Worm (Caenorhabditis elegans) whole organism, L3 larva: Measurements from ENCODE around the gene ttr-17.

Experiments
- ZK546.5 ChIP-seq: sonication (generic microtip); optimal IDR thresholded peaks from 2 replicates; lab custom pipeline; 2017; ENCODE audit warnings: missing biosample characterization, missing genetic modification characterization
- aly-2 ChIP-seq: fragments of 150-350 bp; optimal IDR thresholded peaks from 2 replicates; lab custom pipeline; 2014; ENCODE audit warnings: missing biosample characterization, missing genetic modification characterization
- ama-1 ChIP-seq: fragments of 150-350 bp; optimal IDR thresholded peaks from 2 replicates; lab custom pipeline; 2018
- ceh-16 ChIP-seq: sonication (generic microtip); optimal IDR thresholded peaks from 2 replicates; lab custom pipeline; 2017; ENCODE audit warnings: missing biosample characterization, missing genetic modification characterization
- ceh-28 ChIP-seq: fragments of 150-350 bp; optimal IDR thresholded peaks from 2 replicates; lab custom pipeline; 2014; ENCODE audit warnings: missing biosample characterization, missing genetic modification reagents, missing genetic modification characterization
- ceh-82 ChIP-seq: fragments of 150-350 bp; optimal IDR thresholded peaks from 2 replicates; lab custom pipeline; 2014; ENCODE audit warnings: missing biosample characterization, missing genetic modification characterization
- ceh-9 ChIP-seq: sonication (generic microtip); optimal IDR thresholded peaks from 2 replicates; lab custom pipeline; 2018; ENCODE audit warnings: missing biosample characterization, missing genetic modification characterization
- daf-12 ChIP-seq: fragments of 150-350 bp; optimal IDR thresholded peaks from 2 replicates; lab custom pipeline; 2014; ENCODE audit warnings: missing biosample characterization, missing genetic modification reagents, missing genetic modification characterization
- egl-27 ChIP-seq: sonication (generic microtip); optimal IDR thresholded peaks from 4 replicates; lab custom pipeline; 2017; ENCODE audit warnings: missing biosample characterization, missing genetic modification reagents, missing genetic modification characterization
- egl-5 ChIP-seq: fragments of 150-350 bp; optimal IDR thresholded peaks from 2 replicates; lab custom pipeline; 2017; ENCODE audit warnings: missing biosample characterization, missing genetic modification reagents, missing genetic modification characterization, inconsistent platforms
- elt-1 ChIP-seq: fragments of 150-350 bp; optimal IDR thresholded peaks from 2 replicates; lab custom pipeline; 2014; ENCODE audit warnings: missing biosample characterization, missing genetic modification characterization
- elt-2 ChIP-seq: sonication (generic microtip); optimal IDR thresholded peaks from 2 replicates; lab custom pipeline; 2016; ENCODE audit warnings: missing genetic modification reagents, mild to moderate bottlenecking, missing genetic modification characterization, missing compliant biosample characterization
- elt-3 ChIP-seq, 3 experiments: fragments of 150-350 bp in 1 of 3; sonication (generic microtip) in 2 of 3; optimal IDR thresholded peaks; 2 replicates in 2 of 3; 4 replicates in 1 of 3; lab custom pipeline; 2014 to 2017; ENCODE audit warnings: missing biosample characterization in 3 of 3, missing genetic modification characterization in 3 of 3
- eor-1 ChIP-seq, 2 experiments: fragments of 150-350 bp; optimal IDR thresholded peaks; 2 replicates each; lab custom pipeline; 2014 to 2018; ENCODE audit warnings: missing biosample characterization in 2 of 2, missing genetic modification characterization in 2 of 2
- fkh-10 ChIP-seq: sonication (generic microtip); optimal IDR thresholded peaks from 2 replicates; lab custom pipeline; 2017; ENCODE audit warnings: missing biosample characterization, missing genetic modification reagents, missing genetic modification characterization
- fkh-2 ChIP-seq: fragments of 150-350 bp; optimal IDR thresholded peaks from 2 replicates; lab custom pipeline; 2014; ENCODE audit warnings: missing biosample characterization, missing genetic modification reagents, missing genetic modification characterization
- fos-1 ChIP-seq: fragments of 150-350 bp; optimal IDR thresholded peaks from 2 replicates; lab custom pipeline; 2014; ENCODE audit warnings: missing biosample characterization, missing genetic modification characterization
- hmg-11 ChIP-seq: sonication (generic microtip); optimal IDR thresholded peaks from 2 replicates; lab custom pipeline; 2016; ENCODE audit warnings: missing genetic modification characterization, missing compliant biosample characterization
- jun-1 ChIP-seq: fragments of 150-350 bp; optimal IDR thresholded peaks from 2 replicates; lab custom pipeline; 2014; ENCODE audit warnings: missing biosample characterization, missing genetic modification reagents, missing genetic modification characterization
- lin-15B ChIP-seq: fragments of 150-350 bp; optimal IDR thresholded peaks from 2 replicates; lab custom pipeline; 2014; ENCODE audit warnings: missing biosample characterization, missing genetic modification characterization
- lin-39 ChIP-seq: fragments of 150-350 bp; optimal IDR thresholded peaks from 2 replicates; lab custom pipeline; 2018; ENCODE audit warnings: missing biosample characterization, missing genetic modification reagents, missing genetic modification characterization
- lsy-12 ChIP-seq: sonication (generic microtip); optimal IDR thresholded peaks from 2 replicates; lab custom pipeline; 2016; ENCODE audit warnings: mild to moderate bottlenecking, missing genetic modification characterization, missing compliant biosample characterization
- mml-1 ChIP-seq: fragments of 150-350 bp; sonication (generic microtip); optimal IDR thresholded peaks from 3 replicates; lab custom pipeline; 2014; ENCODE audit warnings: missing biosample characterization, missing genetic modification characterization
- nfya-1 ChIP-seq: sonication (generic microtip); optimal IDR thresholded peaks from 2 replicates; lab custom pipeline; 2017; ENCODE audit warnings: missing genetic modification characterization, mild to moderate bottlenecking, missing compliant biosample characterization, antibody characterized with exemption, moderate library complexity; ENCODE audit not compliant: insufficient read depth
- nhr-11 ChIP-seq: fragments of 150-350 bp; optimal IDR thresholded peaks from 2 replicates; lab custom pipeline; 2014; ENCODE audit warnings: missing biosample characterization, missing genetic modification characterization
- nhr-12 ChIP-seq: fragments of 150-350 bp; optimal IDR thresholded peaks from 2 replicates; lab custom pipeline; 2014; ENCODE audit warnings: missing biosample characterization, missing genetic modification characterization
- nhr-23 ChIP-seq: fragments of 150-350 bp; optimal IDR thresholded peaks from 2 replicates; lab custom pipeline; 2014; ENCODE audit warnings: missing biosample characterization, missing genetic modification reagents, missing genetic modification characterization
- nhr-237 ChIP-seq: fragments of 150-350 bp; optimal IDR thresholded peaks from 2 replicates; lab custom pipeline; 2014; ENCODE audit warnings: missing biosample characterization, missing genetic modification characterization
- nhr-25 ChIP-seq: sonication (generic microtip); optimal IDR thresholded peaks from 2 replicates; lab custom pipeline; 2017; ENCODE audit warnings: missing biosample characterization, missing genetic modification characterization
- nhr-28 ChIP-seq: fragments of 150-350 bp; optimal IDR thresholded peaks from 2 replicates; lab custom pipeline; 2014; ENCODE audit warnings: missing biosample characterization, missing genetic modification characterization
- nhr-43 ChIP-seq: sonication (generic microtip); optimal IDR thresholded peaks from 2 replicates; lab custom pipeline; 2016; ENCODE audit warnings: mild to moderate bottlenecking, missing genetic modification characterization, missing compliant biosample characterization; ENCODE audit not compliant: poor library complexity, severe bottlenecking
- nhr-67 ChIP-seq: fragments of 150-350 bp; optimal IDR thresholded peaks from 2 replicates; lab custom pipeline; 2014; ENCODE audit warnings: missing biosample characterization, missing genetic modification characterization
- nhr-76 ChIP-seq: fragments of 150-350 bp; sonication (generic microtip); optimal IDR thresholded peaks from 5 replicates; lab custom pipeline; 2014; ENCODE audit warnings: missing biosample characterization, missing genetic modification characterization
- nhr-77 ChIP-seq: fragments of 150-350 bp; optimal IDR thresholded peaks from 2 replicates; lab custom pipeline; 2014; ENCODE audit warnings: missing biosample characterization, missing genetic modification characterization
- pha-4 ChIP-seq: fragments of 150-350 bp; optimal IDR thresholded peaks from 2 replicates; lab custom pipeline; 2014; ENCODE audit warnings: missing biosample characterization, missing genetic modification reagents, missing genetic modification characterization
- pqm-1 ChIP-seq: fragments of 150-350 bp; optimal IDR thresholded peaks from 2 replicates; lab custom pipeline; 2017; ENCODE audit warnings: missing biosample characterization, missing genetic modification characterization, inconsistent platforms
- sea-2 ChIP-seq: fragments of 150-350 bp; sonication (generic microtip); optimal IDR thresholded peaks from 4 replicates; lab custom pipeline; 2014; ENCODE audit warnings: missing biosample characterization, missing genetic modification reagents, missing genetic modification characterization
- snpc-4 ChIP-seq: fragments of 150-350 bp; optimal IDR thresholded peaks from 2 replicates; lab custom pipeline; 2014; ENCODE audit warnings: missing biosample characterization, missing genetic modification characterization
- tbx-2 ChIP-seq: sonication (generic microtip); optimal IDR thresholded peaks from 2 replicates; lab custom pipeline; 2016; ENCODE audit warnings: mild to moderate bottlenecking, missing genetic modification characterization, missing compliant biosample characterization
- unc-39 ChIP-seq: sonication (generic microtip); optimal IDR thresholded peaks from 4 replicates; lab custom pipeline; 2017; ENCODE audit warnings: missing biosample characterization, missing genetic modification characterization
- unc-62 ChIP-seq: fragments of 150-350 bp; sonication (generic microtip); optimal IDR thresholded peaks from 4 replicates; lab custom pipeline; 2014; ENCODE audit warnings: missing biosample characterization, missing genetic modification reagents, missing genetic modification characterization
- zag-1 ChIP-seq: fragments of 150-350 bp; optimal IDR thresholded peaks from 2 replicates; lab custom pipeline; 2014; ENCODE audit warnings: missing biosample characterization, missing genetic modification characterization
- ztf-11 ChIP-seq: fragments of 150-350 bp; optimal IDR thresholded peaks from 2 replicates; lab custom pipeline; 2014; ENCODE audit warnings: missing biosample characterization, missing genetic modification characterization

ttr-17 gene

ce11 chrIV:11067003-11067402, at the start of gene ttr-17:
Gene ttr-17 (minus strand): TSS chrIV:11067026.
- TF ChIP-seq nfya-1 (tag; lab: Kevin White, UChicago) (peak; percentile 4), egl-27 (no peak)

- TF ChIP-seq hmg-11 (tag; lab: Kevin White, UChicago) (no peak), elt-2 (tag; lab: Kevin White, UChicago) (no peak), tbx-2 (no peak), aly-2 (tag; lab: Kevin White, UChicago) (no peak), nhr-43 (tag; lab: Kevin White, UChicago) (no peak), ceh-28 (no peak), jun-1 (tag; lab: Kevin White, UChicago) (no peak), nhr-23 (tag; lab: Kevin White, UChicago) (no peak), mml-1 (no peak), egl-5 (no peak), snpc-4 (tag; lab: Kevin White, UChicago) (no peak), fos-1 (tag; lab: Kevin White, UChicago) (no peak), unc-39 (tag; lab: Kevin White, UChicago) (no peak), ceh-82 (tag; lab: Kevin White, UChicago) (no peak)
These were observed 45.8 kb upstream of the ttr-17 start, which contains the start of gene clc-9 for ce11 chrIV:11112641-11113040. Gene clc-9 (plus strand): TSS chrIV:11112941.

ce11 chrIV:11111898-11112297, 45.1 kb upstream of the ttr-17 start:
- TF ChIP-seq nhr-77 (tag; lab: Kevin White, UChicago) (no peak), ceh-9 (tag; lab: Kevin White, UChicago) (no peak), nfya-1 (tag; lab: Kevin White, UChicago) (peak; percentile 24), sea-2 (GFP tag; lab: Kevin White, UChicago) (no peak), pqm-1 (tag; lab: Kevin White, UChicago) (no peak), elt-3 (tag; optimal IDR thresholded peaks at IDR 0.05; lab: Kevin White, UChicago) (no peak), lin-39 (tag; lab: Kevin White, UChicago) (no peak), elt-1 (tag; lab: Kevin White, UChicago) (no peak), egl-5 (peak; percentile 3)

ce11 chrIV:11110995-11111619, 44.3 kb upstream of the ttr-17 start, which contains the start of gene rps-5:
Gene rps-5 (minus strand): TSS chrIV:11111045.
- TF ChIP-seq egl-27: no peak
- peak; percentile 40 for TF ChIP-seq lin-39 (tag; lab: Kevin White, UChicago)
- no peak for TF ChIP-seq egl-5
- TF ChIP-seq nfya-1 (tag; lab: Kevin White, UChicago): peak; percentile 91
- TF ChIP-seq daf-12 (tag; lab: Kevin White, UChicago): no peak
- TF ChIP-seq eor-1 (tag; optimal IDR thresholded peaks at IDR 0.05; lab: Kevin White, UChicago): no peak
- TF ChIP-seq nhr-76 (tag; lab: Kevin White, UChicago): no peak
- no peak for TF ChIP-seq lsy-12 (tag; lab: Kevin White, UChicago)
- TF ChIP-seq nhr-43 (tag; lab: Kevin White, UChicago): no peak
- peak; percentile 39 for TF ChIP-seq nhr-25 (tag; lab: Kevin White, UChicago)
- TF ChIP-seq ceh-82 (tag; lab: Kevin White, UChicago): no peak
- no peak for TF ChIP-seq elt-3 (tag; optimal IDR thresholded peaks at IDR 0.05; lab: Kevin White, UChicago)
- TF ChIP-seq ceh-16 (tag; lab: Kevin White, UChicago): no peak
- TF ChIP-seq snpc-4 (tag; lab: Kevin White, UChicago): peak; percentile 16
- peak; percentile 23 for TF ChIP-seq pqm-1 (tag; lab: Kevin White, UChicago)
- TF ChIP-seq tbx-2: no peak
- no peak for TF ChIP-seq sea-2 (GFP tag; lab: Kevin White, UChicago)
- TF ChIP-seq nhr-28 (tag; lab: Kevin White, UChicago): no peak
- peak; percentile 67 for TF ChIP-seq lin-15B (tag; lab: Kevin White, UChicago)
- no peak for TF ChIP-seq nhr-237 (tag; lab: Kevin White, UChicago)
- no peak for TF ChIP-seq nhr-11 (tag; lab: Kevin White, UChicago)
- TF ChIP-seq nhr-12: no peak
- peak; percentile 23 for TF ChIP-seq ceh-28
- peak; percentile 27 for TF ChIP-seq elt-2 (tag; lab: Kevin White, UChicago)
- TF ChIP-seq zag-1: no peak
- TF ChIP-seq mml-1: no peak
- TF ChIP-seq ceh-9 (tag; lab: Kevin White, UChicago): no peak
- no peak for TF ChIP-seq unc-62 (GFP tag; lab: Kevin White, UChicago)
- TF ChIP-seq unc-39 (tag; lab: Kevin White, UChicago): no peak
- no peak for TF ChIP-seq fkh-2
- TF ChIP-seq elt-1 (tag; lab: Kevin White, UChicago): no peak
- no peak for TF ChIP-seq aly-2 (tag; lab: Kevin White, UChicago)
- TF ChIP-seq ama-1 (lab: Kevin White, UChicago): no peak
- no peak for TF ChIP-seq fkh-10 (GFP tag; lab: Kevin White, UChicago)
- peak; percentile 60 for TF ChIP-seq pha-4
- TF ChIP-seq hmg-11 (tag; lab: Kevin White, UChicago): peak; percentile 80
- TF ChIP-seq fos-1 (tag; lab: Kevin White, UChicago): no peak
- no peak for TF ChIP-seq jun-1 (tag; lab: Kevin White, UChicago)
- TF ChIP-seq ZK546.5 (tag; lab: Kevin White, UChicago): no peak
- no peak for TF ChIP-seq nhr-77 (tag; lab: Kevin White, UChicago)
- TF ChIP-seq nhr-67 (tag; lab: Kevin White, UChicago): no peak
- no peak for TF ChIP-seq ztf-11 (tag; lab: Kevin White, UChicago)
